Worm (Caenorhabditis elegans) whole organism, late embryonic: ENCODE measurements around the gene K02D3.2.

ENCODE experiments used
- F13H6.1 ChIP-seq: sonication (generic microtip); optimal IDR thresholded peaks from 2 replicates; lab custom pipeline; 2016; ENCODE audit warnings: missing genetic modification characterization, missing compliant biosample characterization
- ceh-30 ChIP-seq: fragments of 150-350 bp; optimal IDR thresholded peaks from 2 replicates; lab custom pipeline; 2014; ENCODE audit warnings: missing biosample characterization, missing genetic modification characterization
- npax-4 ChIP-seq: sonication (generic microtip); optimal IDR thresholded peaks from 2 replicates; lab custom pipeline; 2016; ENCODE audit warnings: missing genetic modification characterization, missing compliant biosample characterization
- tbx-2 ChIP-seq: sonication (generic microtip); optimal IDR thresholded peaks from 2 replicates; lab custom pipeline; 2016; ENCODE audit warnings: missing genetic modification characterization, missing compliant biosample characterization

DNA sequence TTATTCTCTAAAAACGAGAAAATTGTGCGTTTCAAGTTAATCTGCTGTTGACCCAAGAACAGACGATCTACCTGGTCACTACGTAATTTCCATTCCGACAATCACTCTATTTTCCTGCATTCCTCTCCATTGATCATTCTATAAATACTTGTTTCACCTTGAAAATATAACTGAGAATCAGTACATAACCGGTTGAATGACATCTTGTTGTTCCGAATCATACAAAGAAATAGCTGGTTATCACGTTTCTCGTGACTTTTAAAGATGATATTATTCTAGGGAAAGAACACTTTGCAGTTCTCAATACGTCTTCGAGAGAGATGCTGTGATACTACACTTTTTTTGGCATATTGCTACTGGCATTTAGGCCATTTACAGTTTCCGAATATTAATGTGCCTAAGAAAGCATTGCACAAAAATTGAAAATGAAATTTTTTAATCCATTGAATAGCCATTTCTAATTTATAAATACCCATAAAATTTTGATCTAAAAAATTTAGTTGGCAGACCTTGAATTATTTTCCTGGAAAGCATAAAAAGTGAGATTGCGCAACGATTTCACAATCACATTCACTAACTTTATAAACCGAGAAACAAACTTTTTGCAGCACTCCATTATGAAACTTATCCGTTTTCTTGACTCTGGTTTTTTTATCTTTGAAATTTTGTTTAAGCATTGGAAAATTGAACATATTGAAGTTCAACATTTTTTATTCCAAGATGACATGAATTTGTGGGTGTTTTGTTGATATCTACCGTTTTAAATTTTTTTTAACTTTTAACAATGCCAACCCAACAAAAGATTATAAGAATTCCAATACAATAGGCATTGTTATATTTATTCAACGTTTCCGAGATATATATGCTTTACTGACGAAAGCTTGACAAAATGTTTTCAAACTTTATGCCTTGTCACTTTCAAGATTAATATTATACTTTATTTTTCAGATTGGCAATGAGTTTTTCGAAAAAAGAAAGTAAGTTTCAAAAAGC, 47.9 kb downstream of the K02D3.2 start, which contains the start of gene C04A11.5:
- no peak for TF ChIP-seq tbx-2 (tag; lab: Kevin White, UChicago)
- no peak for TF ChIP-seq npax-4 (tag; lab: Kevin White, UChicago)
- no peak for TF ChIP-seq F13H6.1 (tag; lab: Kevin White, UChicago)
- no peak for TF ChIP-seq ceh-30 (tag; lab: Kevin White, UChicago)
